Fruit fly (Drosophila melanogaster): ENCODE data around the gene Sps2.
A peak's percentile ranks its signal among the peaks of the same experiment; 100 is the strongest.

DNA sequence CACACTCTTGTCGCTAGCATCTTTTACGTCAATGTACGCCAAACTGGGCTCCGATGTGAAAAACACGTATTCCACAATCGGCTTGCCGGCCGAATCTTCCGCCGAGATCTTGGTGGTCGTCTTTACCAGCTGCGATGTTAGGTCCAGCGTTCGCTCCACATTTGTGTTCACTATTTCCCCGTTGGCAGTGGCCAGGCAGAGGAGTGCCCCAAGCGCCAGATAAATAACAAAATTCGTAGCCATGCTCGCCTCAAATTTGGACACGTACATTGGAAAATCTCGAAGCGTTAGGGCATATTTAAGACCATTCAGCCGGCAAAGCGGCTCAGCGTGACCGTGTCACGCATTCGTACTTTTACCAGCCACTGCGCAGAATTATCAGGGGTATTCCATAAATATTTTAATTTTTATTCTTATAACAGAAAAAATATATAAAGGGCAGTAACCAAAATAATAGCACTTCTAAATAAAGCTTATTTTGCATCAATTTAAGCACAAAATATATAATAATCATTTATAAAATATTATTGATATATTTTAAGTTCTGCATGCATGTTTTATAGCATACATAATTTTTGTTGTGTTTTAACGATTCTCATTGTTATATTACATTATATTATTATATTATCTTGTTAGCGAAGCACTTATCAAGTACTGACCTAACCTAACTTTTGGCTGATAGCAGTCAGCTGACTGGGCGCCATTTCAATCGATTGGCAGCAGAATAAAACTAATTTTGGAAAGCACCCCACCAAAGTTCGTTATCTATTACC, 33.3 kb downstream of the Sps2 start, which contains the start of the genes CG33303 and dpr19:
- TF ChIP-seq Mio (GFP tag; optimal IDR thresholded peaks at IDR 0.05): no peak
- TF ChIP-seq psq (GFP tag; optimal IDR thresholded peaks at IDR 0.05): no peak
- TF ChIP-seq sv (GFP tag; optimal IDR thresholded peaks at IDR 0.05): no peak
- TF ChIP-seq pan (optimal IDR thresholded peaks at IDR 0.05): no peak
- TF ChIP-seq h (GFP tag; optimal IDR thresholded peaks at IDR 0.05): no peak
- TF ChIP-seq usp (GFP tag; optimal IDR thresholded peaks at IDR 0.05): no peak
- TF ChIP-seq HLH106 (tag; optimal IDR thresholded peaks at IDR 0.05): peak; percentile 69
- TF ChIP-seq fru (GFP tag; optimal IDR thresholded peaks at IDR 0.05): no peak
- no peak for TF ChIP-seq woc (GFP tag; optimal IDR thresholded peaks at IDR 0.05)
- no peak for TF ChIP-seq Jra (GFP tag; optimal IDR thresholded peaks at IDR 0.05)
- TF ChIP-seq OdsH (GFP tag; optimal IDR thresholded peaks at IDR 0.05): peak; percentile 18
- TF ChIP-seq tai (GFP tag; optimal IDR thresholded peaks at IDR 0.05): no peak
